Fruit fly (Drosophila melanogaster) whole organism, prepupa: ENCODE data around the gene CG32170.

Experiments used
- CG6854 ChIP-seq: fragments of 200-800 bp; sonication (Bioruptor generic); optimal IDR thresholded peaks from 2 replicates; lab custom pipeline; 2017; ENCODE audit warnings: missing biosample characterization, mild to moderate bottlenecking, missing genetic modification characterization
- CG7368 ChIP-seq: fragments of 200-800 bp; sonication (Bioruptor generic); optimal IDR thresholded peaks from 3 replicates; lab custom pipeline; 2016; ENCODE audit warnings: missing biosample characterization, missing genetic modification characterization
- CG8319 ChIP-seq: fragments of 200-800 bp; sonication (Bioruptor generic); optimal IDR thresholded peaks from 3 replicates; lab custom pipeline; 2016; ENCODE audit warnings: missing biosample characterization, missing genetic modification characterization
- Eip78C ChIP-seq: fragments of 200-800 bp; sonication (Bioruptor generic); peaks from one replicate; lab custom pipeline; 2016; ENCODE audit warnings: missing biosample characterization, missing genetic modification characterization
- Hr39 ChIP-seq: fragments of 200-800 bp; sonication (Bioruptor generic); optimal IDR thresholded peaks from 2 replicates; lab custom pipeline; 2016; ENCODE audit warnings: missing biosample characterization, missing genetic modification characterization
- Met ChIP-seq: fragments of 200-800 bp; sonication (Bioruptor generic); optimal IDR thresholded peaks from 3 replicates; lab custom pipeline; 2016; ENCODE audit warnings: missing biosample characterization, missing genetic modification characterization
- Sox102F ChIP-seq: fragments of 200-800 bp; sonication (Bioruptor generic); optimal IDR thresholded peaks from 2 replicates; lab custom pipeline; 2016; ENCODE audit warnings: missing biosample characterization, mild to moderate bottlenecking, missing genetic modification characterization
- Sox14 ChIP-seq: fragments of 200-800 bp; sonication (Bioruptor generic); optimal IDR thresholded peaks from 3 replicates; lab custom pipeline; 2016; ENCODE audit warnings: missing biosample characterization, missing genetic modification characterization
- cyc ChIP-seq: fragments of 200-800 bp; sonication (Bioruptor generic); optimal IDR thresholded peaks from 3 replicates; lab custom pipeline; 2016; ENCODE audit warnings: missing biosample characterization, missing genetic modification characterization
- fd85E ChIP-seq: fragments of 200-800 bp; sonication (Bioruptor generic); optimal IDR thresholded peaks from 3 replicates; lab custom pipeline; 2016; ENCODE audit warnings: missing biosample characterization, missing genetic modification characterization

DNA sequence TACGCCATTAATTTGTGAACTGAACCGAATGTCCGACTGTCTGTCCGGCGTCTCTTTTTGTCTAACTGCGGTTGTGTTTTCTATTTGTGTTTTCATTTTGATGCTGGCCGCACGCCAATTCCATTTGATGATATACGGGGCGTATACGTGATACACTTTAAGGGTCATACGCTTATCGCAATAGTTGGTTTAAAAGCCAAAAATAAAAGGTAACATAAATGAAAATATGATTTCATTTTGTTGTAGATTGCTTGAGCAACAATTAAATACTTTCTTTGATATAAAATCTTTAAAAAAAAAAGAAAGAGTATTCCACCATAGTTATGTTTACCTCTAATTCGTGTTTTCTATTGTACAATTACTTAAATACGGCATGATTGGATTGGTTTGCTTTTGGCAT, 7.9 kb downstream of the CG32170 start:
- TF ChIP-seq cyc (GFP tag; lab: Kevin White, UChicago) (no peak), Sox102F (GFP tag; lab: Kevin White, UChicago) (no peak), Hr39 (GFP tag; lab: Kevin White, UChicago) (no peak), Met (no peak), CG8319 (no peak), Sox14 (GFP tag; lab: Kevin White, UChicago) (no peak), CG7368 (GFP tag; lab: Kevin White, UChicago) (no peak), Eip78C (GFP tag; lab: Kevin White, UChicago) (no peak), CG6854 (GFP tag; lab: Kevin White, UChicago) (no peak), fd85E (GFP tag; lab: Kevin White, UChicago) (no peak)
